Fruit fly (Drosophila melanogaster) whole organism, embryonic: ENCODE measurements around the gene Gem2.

Source experiments
- Awh ChIP-seq: fragments of 200-800 bp; sonication (Bioruptor generic); IDR thresholded peaks from 2 replicates; pipeline ENCODE4, ENCODE4 v1.3.6; 2022; ENCODE audit warnings: missing biosample characterization, missing genetic modification characterization
- B-H1 ChIP-seq: fragments of 200-800 bp; sonication (Bioruptor generic); IDR thresholded peaks from 3 replicates; pipeline ENCODE4 v1.3.6; 2022; ENCODE audit warnings: missing biosample characterization, missing genetic modification characterization
- B-H2 ChIP-seq: fragments of 200-800 bp; sonication (Bioruptor generic); optimal IDR thresholded peaks from 2 replicates; lab custom pipeline; 2018; ENCODE audit warnings: missing biosample characterization, mild to moderate bottlenecking, missing genetic modification characterization
- BEAF-32 ChIP-seq: fragments of 200-800 bp; sonication (Bioruptor generic); optimal IDR thresholded peaks from 3 replicates; lab custom pipeline; 2017; ENCODE audit warnings: missing biosample characterization, missing genetic modification characterization, mild to moderate bottlenecking, moderate library complexity, missing genetic modification reagents
- C15 ChIP-seq: fragments of 200-800 bp; sonication (Bioruptor generic); IDR thresholded peaks from 3 replicates; pipeline ENCODE4 v1.3.6; 2022; ENCODE audit warnings: missing biosample characterization, missing genetic modification characterization
- CG10431 ChIP-seq: fragments of 200-800 bp; sonication (Bioruptor generic); optimal IDR thresholded peaks from 3 replicates; lab custom pipeline; 2018; ENCODE audit warnings: missing biosample characterization, mild to moderate bottlenecking, missing genetic modification characterization
- CG10462 ChIP-seq: fragments of 200-800 bp; sonication (Bioruptor generic); optimal IDR thresholded peaks from 2 replicates; lab custom pipeline; 2016; ENCODE audit warnings: missing biosample characterization, missing genetic modification characterization
- CG12071 ChIP-seq: fragments of 200-800 bp; sonication (Bioruptor generic); optimal IDR thresholded peaks from 3 replicates; lab custom pipeline; 2018; ENCODE audit warnings: missing biosample characterization, mild to moderate bottlenecking, missing genetic modification characterization
- CG1529 ChIP-seq: fragments of 200-800 bp; sonication (Bioruptor generic); optimal IDR thresholded peaks from 3 replicates; lab custom pipeline; 2018; ENCODE audit warnings: missing biosample characterization, missing genetic modification characterization
- CG16779 ChIP-seq: fragments of 200-800 bp; sonication (Bioruptor generic); IDR thresholded peaks from 2 replicates; pipeline ENCODE4 v1.3.6; 2022; ENCODE audit warnings: missing biosample characterization, missing genetic modification characterization
- CG17802 ChIP-seq: fragments of 200-800 bp; sonication (Bioruptor generic); optimal IDR thresholded peaks from 2 replicates; lab custom pipeline; 2018; ENCODE audit warnings: missing biosample characterization, mild to moderate bottlenecking, missing genetic modification characterization, moderate library complexity
- CG31441 ChIP-seq: fragments of 200-800 bp; sonication (Bioruptor generic); IDR thresholded peaks from 2 replicates; pipeline ENCODE4 v1.3.6; 2022; ENCODE audit warnings: missing biosample characterization, missing genetic modification characterization
- CG5180 ChIP-seq: fragments of 200-800 bp; sonication (Bioruptor generic); optimal IDR thresholded peaks from 3 replicates; lab custom pipeline; 2017; ENCODE audit warnings: missing biosample characterization, missing genetic modification characterization, mild to moderate bottlenecking, moderate library complexity, missing genetic modification reagents
- CG5245 ChIP-seq: fragments of 200-800 bp; sonication (Bioruptor generic); optimal IDR thresholded peaks from 3 replicates; lab custom pipeline; 2016; ENCODE audit warnings: missing biosample characterization, missing genetic modification characterization
- CG6272 ChIP-seq: fragments of 200-800 bp; sonication (Bioruptor generic); IDR thresholded peaks from 2 replicates; pipeline ENCODE4 v1.3.6; 2022; ENCODE audit warnings: missing biosample characterization, missing genetic modification characterization
- CG7357 ChIP-seq: fragments of 200-800 bp; sonication (Bioruptor generic); IDR thresholded peaks from 3 replicates; pipeline ENCODE4 v1.3.6; 2022; ENCODE audit warnings: missing biosample characterization, missing genetic modification characterization
- CG8388 ChIP-seq: fragments of 200-800 bp; sonication (Bioruptor generic); optimal IDR thresholded peaks from 2 replicates; lab custom pipeline; 2019; ENCODE audit warnings: missing biosample characterization, mild to moderate bottlenecking, missing genetic modification characterization, moderate library complexity
- CG8478 ChIP-seq: fragments of >200 bp; optimal IDR thresholded peaks from 2 replicates; lab custom pipeline; 2018
- E2f1 ChIP-seq: fragments of 200-800 bp; sonication (Bioruptor generic); IDR thresholded peaks from 2 replicates; pipeline ENCODE4 v1.3.6; 2022; ENCODE audit warnings: missing biosample characterization, missing genetic modification characterization
- Gug ChIP-seq: fragments of 200-800 bp; sonication (Bioruptor generic); IDR thresholded peaks from 4 replicates; pipeline ENCODE4 v1.3.6; 2022; ENCODE audit warnings: missing biosample characterization, missing genetic modification characterization
- H15 ChIP-seq: fragments of 200-800 bp; sonication (Bioruptor generic); IDR thresholded peaks from 3 replicates; pipeline ENCODE4 v1.3.6; 2022; ENCODE audit warnings: missing biosample characterization, missing genetic modification characterization
- HLH4C ChIP-seq: fragments of 200-800 bp; sonication (Bioruptor generic); IDR thresholded peaks from 3 replicates; pipeline ENCODE4 v1.3.6; 2022; ENCODE audit warnings: missing biosample characterization, missing genetic modification characterization; ENCODE audit not compliant: partially characterized antibody
- Ravus ChIP-seq: fragments of 200-800 bp; sonication (Bioruptor generic); IDR thresholded peaks from 2 replicates; pipeline ENCODE4 v1.3.6; 2022; ENCODE audit warnings: missing biosample characterization, missing genetic modification characterization
- Side ChIP-seq: fragments of 200-800 bp; sonication (Bioruptor generic); optimal IDR thresholded peaks from 2 replicates; lab custom pipeline; 2016; ENCODE audit warnings: missing biosample characterization, missing genetic modification characterization
- Spps ChIP-seq: fragments of 200-800 bp; sonication (Bioruptor generic); optimal IDR thresholded peaks from 2 replicates; lab custom pipeline; 2018; ENCODE audit warnings: missing biosample characterization, mild to moderate bottlenecking, missing genetic modification characterization
- Tbp ChIP-seq: fragments of >200 bp; optimal IDR thresholded peaks from 2 replicates; lab custom pipeline; 2018; ENCODE audit warnings: missing biosample characterization, missing genetic modification characterization
- abd-A ChIP-seq: fragments of 200-800 bp; sonication (Bioruptor generic); optimal IDR thresholded peaks from 3 replicates; lab custom pipeline; 2019; ENCODE audit warnings: missing biosample characterization, mild to moderate bottlenecking, missing genetic modification characterization, moderate library complexity
- amos ChIP-seq: fragments of 200-800 bp; sonication (Bioruptor generic); IDR thresholded peaks from 2 replicates; pipeline ENCODE4 v1.3.6; 2022; ENCODE audit warnings: missing biosample characterization, missing genetic modification characterization; ENCODE audit not compliant: partially characterized antibody
- ara ChIP-seq: fragments of 200-800 bp; sonication (Bioruptor generic); IDR thresholded peaks from 2 replicates; pipeline ENCODE4 v1.3.6; 2022; ENCODE audit warnings: missing biosample characterization, missing genetic modification characterization
- ash1 ChIP-seq: fragments of 200-800 bp; sonication (Bioruptor generic); optimal IDR thresholded peaks from 2 replicates; lab custom pipeline; 2018; ENCODE audit warnings: missing biosample characterization, mild to moderate bottlenecking, missing genetic modification characterization
- btn ChIP-seq: fragments of 200-800 bp; sonication (Bioruptor generic); optimal IDR thresholded peaks from 2 replicates; lab custom pipeline; 2016; ENCODE audit warnings: missing biosample characterization, missing genetic modification characterization
- cato ChIP-seq: fragments of 200-800 bp; sonication (Bioruptor generic); optimal IDR thresholded peaks from 2 replicates; lab custom pipeline; 2016; ENCODE audit warnings: missing biosample characterization, missing genetic modification characterization, borderline replicate concordance
- corto ChIP-seq: fragments of 200-800 bp; sonication (Bioruptor generic); optimal IDR thresholded peaks from 2 replicates; lab custom pipeline; 2016; ENCODE audit warnings: missing biosample characterization, mild to moderate bottlenecking, missing genetic modification characterization, moderate library complexity
- crc ChIP-seq: fragments of 200-800 bp; sonication (Bioruptor generic); optimal IDR thresholded peaks from 2 replicates; lab custom pipeline; 2016; ENCODE audit warnings: missing biosample characterization, missing genetic modification characterization
- dm ChIP-seq: fragments of 200-800 bp; sonication (Bioruptor generic); optimal IDR thresholded peaks from 3 replicates; lab custom pipeline; 2016; ENCODE audit warnings: missing biosample characterization, missing genetic modification characterization
- ftz-f1 ChIP-seq: fragments of 200-800 bp; sonication (Bioruptor generic); optimal IDR thresholded peaks from 2 replicates; lab custom pipeline; 2016; ENCODE audit warnings: missing biosample characterization, missing genetic modification characterization
- fu2 ChIP-seq: fragments of 200-800 bp; sonication (Bioruptor generic); optimal IDR thresholded peaks from 2 replicates; lab custom pipeline; 2016; ENCODE audit warnings: missing biosample characterization, missing genetic modification characterization
- jumu ChIP-seq: fragments of 200-800 bp; sonication (Bioruptor generic); optimal IDR thresholded peaks from 3 replicates; lab custom pipeline; 2016; ENCODE audit warnings: missing biosample characterization, missing genetic modification characterization
- nau ChIP-seq: fragments of 200-800 bp; sonication (Bioruptor generic); optimal IDR thresholded peaks from 3 replicates; lab custom pipeline; 2017; ENCODE audit warnings: missing biosample characterization, mild to moderate bottlenecking, missing genetic modification characterization, missing genetic modification reagents
- nerfin-1 ChIP-seq: fragments of 200-800 bp; sonication (Bioruptor generic); optimal IDR thresholded peaks from 3 replicates; lab custom pipeline; 2019; ENCODE audit warnings: missing biosample characterization, mild to moderate bottlenecking, missing genetic modification characterization, moderate library complexity
- oc ChIP-seq: fragments of 200-800 bp; sonication (Bioruptor generic); optimal IDR thresholded peaks from 2 replicates; lab custom pipeline; 2018; ENCODE audit warnings: missing biosample characterization, mild to moderate bottlenecking, missing genetic modification characterization, moderate library complexity
- p53 ChIP-seq: fragments of 200-800 bp; sonication (Bioruptor generic); optimal IDR thresholded peaks from 2 replicates; lab custom pipeline; 2016; ENCODE audit warnings: missing biosample characterization, missing genetic modification characterization
- peb ChIP-seq: fragments of 200-800 bp; sonication (Bioruptor generic); IDR thresholded peaks from 2 replicates; pipeline ENCODE4 v1.3.6; 2022; ENCODE audit warnings: missing biosample characterization, missing genetic modification characterization
- pum ChIP-seq: fragments of 200-800 bp; sonication (Bioruptor generic); optimal IDR thresholded peaks from 2 replicates; lab custom pipeline; 2016; ENCODE audit warnings: missing biosample characterization, missing genetic modification characterization
- sima ChIP-seq: fragments of 200-800 bp; sonication (Bioruptor generic); optimal IDR thresholded peaks from 2 replicates; lab custom pipeline; 2016; ENCODE audit warnings: missing biosample characterization, missing genetic modification characterization
- zen ChIP-seq: fragments of 200-800 bp; sonication (Bioruptor generic); optimal IDR thresholded peaks from 3 replicates; lab custom pipeline; 2018; ENCODE audit warnings: missing biosample characterization, mild to moderate bottlenecking, missing genetic modification characterization, moderate library complexity
- zfh2 ChIP-seq: fragments of 200-800 bp; sonication (Bioruptor generic); optimal IDR thresholded peaks from 2 replicates; lab custom pipeline; 2016; ENCODE audit warnings: missing biosample characterization, missing genetic modification characterization

Gem2 gene

DNA sequence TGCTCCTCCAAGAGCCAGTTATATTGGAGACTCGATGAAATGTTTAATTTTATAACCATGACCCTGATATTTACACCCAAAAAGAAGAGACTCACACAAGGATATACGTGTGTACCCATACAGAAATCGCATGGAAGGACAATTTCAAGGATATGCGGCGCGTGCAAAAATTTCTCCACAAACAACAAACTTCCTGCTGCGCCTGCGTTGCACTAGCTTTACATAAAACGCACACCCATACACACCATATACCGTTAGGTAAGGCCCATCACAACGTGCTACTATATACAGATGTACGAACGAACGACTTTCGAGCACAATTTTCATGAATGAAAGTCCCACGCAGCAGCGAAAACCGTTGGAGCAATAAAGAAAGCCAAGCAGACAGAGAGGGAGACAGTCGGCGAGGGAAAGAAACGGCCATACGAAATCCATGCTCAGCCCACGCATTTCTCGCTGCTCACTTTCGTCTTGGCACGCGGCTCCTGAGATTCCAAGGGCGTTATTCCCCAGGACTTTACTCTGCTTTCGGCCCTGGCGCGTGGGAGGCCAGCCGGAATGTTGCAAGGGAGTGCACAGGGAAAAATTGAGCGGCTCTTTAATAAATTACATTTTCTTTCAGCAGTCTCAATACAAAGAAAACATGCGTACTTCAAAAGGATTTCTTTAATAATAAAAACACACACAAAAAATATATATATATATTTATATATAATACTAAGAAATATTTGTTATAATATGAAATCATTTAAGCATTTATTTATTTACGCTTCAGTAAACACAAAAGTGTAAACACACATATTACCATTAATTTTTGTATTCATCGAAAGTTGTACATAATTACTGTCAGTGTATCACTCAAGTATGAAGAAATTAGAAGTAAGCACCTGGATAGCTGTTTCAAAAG, 12.5 kb downstream of the Gem2 start (continued):
- no peak for TF ChIP-seq CG5180 (GFP tag; lab: Kevin White, UChicago)
- TF ChIP-seq CG1529 (GFP tag; lab: Kevin White, UChicago), result no peak
- TF ChIP-seq B-H1, result no peak
- TF ChIP-seq BEAF-32 (GFP tag; lab: Kevin White, UChicago), result no peak
- no peak for TF ChIP-seq corto (GFP tag; lab: Kevin White, UChicago)
- TF ChIP-seq peb, result no peak
- no peak for TF ChIP-seq fu2
- no peak for TF ChIP-seq dm (GFP tag; lab: Kevin White, UChicago)
- no peak for TF ChIP-seq CG8478 (lab: Kevin White, UChicago)
- TF ChIP-seq Gug (GFP tag; lab: Robert Waterston, UW), result no peak; the same call in 3 of the 4 replicates
- TF ChIP-seq CG6272 (GFP tag; lab: Robert Waterston, UW), result no peak
- TF ChIP-seq HLH4C, result no peak
- TF ChIP-seq, all 482 proteins: peak for 101

DNA sequence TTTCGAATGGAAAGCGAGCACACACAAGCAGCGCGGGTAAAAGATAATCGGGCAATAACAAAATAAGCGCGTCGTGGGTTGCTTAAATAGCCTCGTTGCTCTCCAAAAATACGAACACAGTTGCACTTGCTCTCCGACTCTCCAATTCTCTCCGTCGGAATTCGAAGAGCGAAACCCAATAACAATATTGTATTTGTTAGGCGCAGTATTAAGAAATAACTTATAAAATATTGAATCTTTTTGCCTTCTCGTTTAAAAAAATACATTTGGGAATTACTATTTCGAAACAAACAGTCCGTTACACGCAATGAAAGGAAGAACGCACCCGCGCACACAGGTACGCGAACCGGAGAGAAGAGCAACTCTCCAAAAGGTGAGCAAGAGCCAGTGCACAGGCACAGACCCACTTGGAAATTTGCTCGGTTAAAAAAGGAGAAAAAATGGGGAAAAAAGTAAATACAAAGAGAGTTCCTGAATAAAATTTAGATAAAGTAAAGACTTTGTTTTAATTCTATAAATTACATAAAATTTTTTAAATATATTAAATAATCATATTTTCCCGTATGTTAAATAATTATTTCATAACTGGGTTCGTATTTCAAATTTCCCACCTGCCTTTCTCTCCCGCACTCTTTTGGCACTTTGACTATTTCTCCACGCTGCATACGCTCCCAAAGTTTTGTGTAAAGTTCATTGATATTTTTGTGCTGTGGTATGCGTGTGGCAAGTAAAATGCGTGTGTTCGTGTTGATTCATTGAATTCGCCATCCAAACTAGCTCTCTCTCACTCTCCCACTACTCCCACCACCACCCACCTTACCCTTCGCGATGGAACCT, 13.6 kb downstream of the Gem2 start, which contains the start of gene Mkp3:
Mkp3 (minus strand) TSS at position 63 of the 837 bp plus-strand sequence.
- peak; percentile 23 for TF ChIP-seq zfh2 (GFP tag; lab: Kevin White, UChicago)
- peak; percentile 89 for TF ChIP-seq E2f1 (GFP tag; lab: Robert Waterston, UW)
- TF ChIP-seq Spps (tag; lab: Kevin White, UChicago), result peak; percentile 48
- TF ChIP-seq ara (GFP tag; lab: Robert Waterston, UW), result peak; percentile 70
- peak; percentile 95 for TF ChIP-seq CG31441
- TF ChIP-seq CG17802 (tag; lab: Kevin White, UChicago), result no peak
- TF ChIP-seq sima (GFP tag; lab: Kevin White, UChicago), result no peak
- TF ChIP-seq abd-A (tag; lab: Kevin White, UChicago), result no peak
- TF ChIP-seq p53 (GFP tag; lab: Kevin White, UChicago), result no peak
- no peak for TF ChIP-seq ash1 (GFP tag; lab: Kevin White, UChicago)
- TF ChIP-seq pum (GFP tag; lab: Kevin White, UChicago), result peak; percentile 8
- TF ChIP-seq CG10431, result peak; percentile 58
- TF ChIP-seq nau (GFP tag; lab: Kevin White, UChicago), result peak; percentile 81
- TF ChIP-seq Side (GFP tag; lab: Kevin White, UChicago), result no peak
- TF ChIP-seq cato (GFP tag; lab: Kevin White, UChicago), result peak; percentile 31
- peak; percentile 72 for TF ChIP-seq Ravus (GFP tag; lab: Robert Waterston, UW)
- peak; percentile 44 for TF ChIP-seq CG5245
- peak; percentile 63 for TF ChIP-seq Tbp (GFP tag; lab: Kevin White, UChicago)
- peak; percentile 57; the same call in 1 of the 2 replicates for TF ChIP-seq CG16779 (GFP tag; lab: Robert Waterston, UW)
- TF ChIP-seq CG7357 (GFP tag; lab: Robert Waterston, UW), result peak; percentile 79
- no peak for TF ChIP-seq ftz-f1 (GFP tag; lab: Kevin White, UChicago)
- peak; percentile 58 for TF ChIP-seq CG10462 (GFP tag; lab: Kevin White, UChicago)
- TF ChIP-seq C15, result peak; percentile 79; the same call in 2 of the 3 replicates
- peak; percentile 48; the same call in 1 of the 2 replicates for TF ChIP-seq amos (GFP tag; lab: Robert Waterston, UW)
- no peak for TF ChIP-seq btn
- TF ChIP-seq jumu (GFP tag; lab: Kevin White, UChicago), result no peak
- TF ChIP-seq CG8388, result peak; percentile 89
- TF ChIP-seq oc, result peak; percentile 79
- no peak for TF ChIP-seq crc (GFP tag; lab: Kevin White, UChicago)
- peak; percentile 79 for TF ChIP-seq nerfin-1 (tag; lab: Kevin White, UChicago)
- TF ChIP-seq zen (tag; lab: Kevin White, UChicago), result peak; percentile 42
- TF ChIP-seq H15 (GFP tag; lab: Robert Waterston, UW), result peak; percentile 76
- peak; percentile 40 for TF ChIP-seq CG12071 (GFP tag; lab: Kevin White, UChicago)
- TF ChIP-seq Awh (GFP tag; lab: Robert Waterston, UW), result peak; percentile 55
- TF ChIP-seq B-H2, result peak; percentile 87
